Worm (Caenorhabditis elegans) whole organism, mixed stage, embryonic: ENCODE measurements around the gene nhr-47.

Source experiments
- M03D4.4 ChIP-seq: sonication (generic microtip); optimal IDR thresholded peaks from 2 replicates; lab custom pipeline; 2017; ENCODE audit warnings: mild to moderate bottlenecking, missing genetic modification characterization, missing compliant biosample characterization
- bed-3 ChIP-seq: fragments of 200-800 bp; sonication (Bioruptor generic); optimal IDR thresholded peaks from 3 replicates; lab custom pipeline; 2018; ENCODE audit warnings: mild to moderate bottlenecking, missing genetic modification characterization, moderate library complexity, missing compliant biosample characterization
- ceh-39 ChIP-seq: fragments of 150-350 bp; optimal IDR thresholded peaks from 2 replicates; lab custom pipeline; 2014; ENCODE audit warnings: missing biosample characterization, missing genetic modification characterization
- ceh-43 ChIP-seq: fragments of 200-800 bp; sonication (Bioruptor generic); optimal IDR thresholded peaks from 2 replicates; lab custom pipeline; 2018; ENCODE audit warnings: mild to moderate bottlenecking, missing genetic modification characterization, moderate library complexity, missing compliant biosample characterization
- ceh-83 ChIP-seq: fragments of 200-800 bp; sonication (Bioruptor generic); optimal IDR thresholded peaks from 2 replicates; lab custom pipeline; 2018; ENCODE audit warnings: mild to moderate bottlenecking, missing genetic modification characterization, missing compliant biosample characterization
- ces-1 ChIP-seq: fragments of 150-350 bp; optimal IDR thresholded peaks from 2 replicates; lab custom pipeline; 2014; ENCODE audit warnings: missing biosample characterization, missing genetic modification reagents, missing genetic modification characterization
- cnd-1 ChIP-seq: fragments of 200-800 bp; sonication (Bioruptor generic); optimal IDR thresholded peaks from 2 replicates; lab custom pipeline; 2018; ENCODE audit warnings: mild to moderate bottlenecking, missing genetic modification characterization, missing compliant biosample characterization
- elt-1 ChIP-seq: sonication (generic microtip); optimal IDR thresholded peaks from 2 replicates; lab custom pipeline; 2017; ENCODE audit warnings: missing genetic modification characterization, mild to moderate bottlenecking, missing compliant biosample characterization, antibody characterized with exemption, moderate library complexity, borderline replicate concordance; ENCODE audit not compliant: insufficient read depth
- elt-3 ChIP-seq: fragments of 150-350 bp; optimal IDR thresholded peaks from 2 replicates; lab custom pipeline; 2014; ENCODE audit warnings: missing biosample characterization, missing genetic modification characterization
- flh-1 ChIP-seq: fragments of 200-800 bp; sonication (Bioruptor generic); optimal IDR thresholded peaks from 2 replicates; lab custom pipeline; 2018; ENCODE audit warnings: mild to moderate bottlenecking, missing genetic modification characterization, moderate library complexity, missing compliant biosample characterization
- ham-2 ChIP-seq: fragments of 200-800 bp; sonication (Bioruptor generic); optimal IDR thresholded peaks from 2 replicates; lab custom pipeline; 2018; ENCODE audit warnings: mild to moderate bottlenecking, missing genetic modification characterization, missing compliant biosample characterization
- hlh-1 ChIP-seq: fragments of 150-350 bp; optimal IDR thresholded peaks from 2 replicates; lab custom pipeline; 2014; ENCODE audit warnings: missing biosample characterization, missing genetic modification reagents, missing genetic modification characterization
- lin-13 ChIP-seq: fragments of 150-350 bp; optimal IDR thresholded peaks from 2 replicates; lab custom pipeline; 2014; ENCODE audit warnings: missing biosample characterization, missing genetic modification characterization
- lin-32 ChIP-seq: fragments of 200-800 bp; sonication (Bioruptor generic); optimal IDR thresholded peaks from 2 replicates; lab custom pipeline; 2018; ENCODE audit warnings: mild to moderate bottlenecking, missing genetic modification characterization, missing compliant biosample characterization
- lsy-2 ChIP-seq: fragments of 150-350 bp; optimal IDR thresholded peaks from 2 replicates; lab custom pipeline; 2014; ENCODE audit warnings: missing biosample characterization, missing genetic modification characterization
- mab-5 ChIP-seq: fragments of 150-350 bp; optimal IDR thresholded peaks from 2 replicates; lab custom pipeline; 2014; ENCODE audit warnings: missing biosample characterization, missing genetic modification characterization
- mep-1 ChIP-seq: fragments of 150-350 bp; optimal IDR thresholded peaks from 2 replicates; lab custom pipeline; 2017; ENCODE audit warnings: missing biosample characterization, missing genetic modification reagents, missing genetic modification characterization, inconsistent platforms
- mls-2 ChIP-seq: sonication (generic microtip); optimal IDR thresholded peaks from 2 replicates; lab custom pipeline; 2016; ENCODE audit warnings: mild to moderate bottlenecking, missing genetic modification characterization, moderate library complexity, missing compliant biosample characterization
- nhr-12 ChIP-seq: fragments of 150-350 bp; optimal IDR thresholded peaks from 2 replicates; lab custom pipeline; 2014; ENCODE audit warnings: missing biosample characterization, missing genetic modification characterization
- nhr-237 ChIP-seq: fragments of 150-350 bp; optimal IDR thresholded peaks from 2 replicates; lab custom pipeline; 2014; ENCODE audit warnings: missing biosample characterization, missing genetic modification characterization
- pha-4 ChIP-seq: fragments of 150-350 bp; optimal IDR thresholded peaks from 2 replicates; lab custom pipeline; 2018; ENCODE audit warnings: missing biosample characterization, missing genetic modification reagents, missing genetic modification characterization
- sem-2 ChIP-seq: fragments of 200-800 bp; sonication (Bioruptor generic); optimal IDR thresholded peaks from 2 replicates; lab custom pipeline; 2018; ENCODE audit warnings: mild to moderate bottlenecking, missing genetic modification characterization, missing compliant biosample characterization
- snpc-4 ChIP-seq: fragments of 150-350 bp; optimal IDR thresholded peaks from 2 replicates; lab custom pipeline; 2014; ENCODE audit warnings: missing biosample characterization, missing genetic modification characterization
- sptf-1 ChIP-seq: sonication (generic microtip); optimal IDR thresholded peaks from 2 replicates; lab custom pipeline; 2017; ENCODE audit warnings: mild to moderate bottlenecking, missing genetic modification characterization, moderate library complexity, missing compliant biosample characterization
- tbx-8 ChIP-seq: fragments of 200-800 bp; sonication (Bioruptor generic); optimal IDR thresholded peaks from 2 replicates; lab custom pipeline; 2018; ENCODE audit warnings: mild to moderate bottlenecking, missing genetic modification characterization, moderate library complexity, missing compliant biosample characterization
- unc-120 ChIP-seq: sonication (generic microtip); optimal IDR thresholded peaks from 2 replicates; lab custom pipeline; 2017; ENCODE audit warnings: missing genetic modification characterization, missing compliant biosample characterization; ENCODE audit not compliant: poor library complexity, severe bottlenecking
- unc-39 ChIP-seq: fragments of 150-350 bp; optimal IDR thresholded peaks from 2 replicates; lab custom pipeline; 2014; ENCODE audit warnings: missing biosample characterization, missing genetic modification characterization
- unc-62 ChIP-seq: fragments of 150-350 bp; optimal IDR thresholded peaks from 2 replicates; lab custom pipeline; 2014; ENCODE audit warnings: missing biosample characterization, missing genetic modification reagents, missing genetic modification characterization
- zip-8 ChIP-seq: fragments of 150-350 bp; optimal IDR thresholded peaks from 2 replicates; lab custom pipeline; 2014; ENCODE audit warnings: missing biosample characterization, missing genetic modification characterization
- ztf-11 ChIP-seq: fragments of 150-350 bp; optimal IDR thresholded peaks from 2 replicates; lab custom pipeline; 2014; ENCODE audit warnings: missing biosample characterization, missing genetic modification characterization

Gene nhr-47

ce11 chrV:5484866-5485265, 20.2 kb upstream of the nhr-47 start, which contains the start of gene srg-65:
TSS of gene srg-65 (minus strand) at chrV:5484966.
- no peak for TF ChIP-seq mep-1 (tag; lab: Kevin White, UChicago)
- TF ChIP-seq, all 35 proteins: peak for 0

- TF ChIP-seq sptf-1 (tag; lab: Kevin White, UChicago) = no peak
These were observed 17.9 kb upstream of the nhr-47 start for ce11 chrV:5487180-5487579.

DNA sequence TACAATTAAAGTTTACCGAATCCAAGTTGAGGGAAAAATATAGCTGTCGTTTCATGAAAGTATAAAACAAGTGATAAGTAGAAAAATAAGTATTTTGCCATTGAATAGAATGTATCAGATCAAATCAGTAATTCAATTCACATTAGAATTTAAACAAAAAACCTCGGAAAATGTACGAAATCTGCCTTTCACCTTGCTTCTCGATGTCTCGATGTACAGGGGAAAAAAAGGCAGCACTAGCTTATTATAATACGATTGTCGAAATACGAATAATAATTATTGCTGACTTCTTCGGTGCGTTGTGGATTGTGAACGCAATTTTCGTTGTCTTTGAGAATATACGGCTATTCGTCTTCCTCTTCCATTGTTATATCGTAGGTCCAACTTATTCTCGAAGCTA, 16.3 kb upstream of the nhr-47 start, which contains the start of gene grl-18:
Gene grl-18 (minus strand): TSS at position 101 of the 400 bp plus-strand sequence.
- TF ChIP-seq unc-62 (GFP tag; lab: Kevin White, UChicago) (no peak), mab-5 (tag; lab: Kevin White, UChicago) (no peak), elt-1 (no peak), unc-39 (tag; lab: Kevin White, UChicago) (no peak), zip-8 (tag; lab: Kevin White, UChicago) (no peak), mep-1 (tag; lab: Kevin White, UChicago) (no peak), hlh-1 (tag; lab: Kevin White, UChicago) (no peak), ham-2 (GFP tag; lab: Kevin White, UChicago) (no peak), M03D4.4 (tag; lab: Kevin White, UChicago) (no peak), snpc-4 (tag; lab: Kevin White, UChicago) (no peak), unc-120 (tag; lab: Kevin White, UChicago) (no peak), lin-32 (GFP tag; lab: Kevin White, UChicago) (no peak), nhr-12 (tag; lab: Kevin White, UChicago) (no peak), bed-3 (GFP tag; lab: Kevin White, UChicago) (no peak), nhr-237 (tag; lab: Kevin White, UChicago) (no peak), elt-3 (no peak), sem-2 (no peak)
- TF ChIP-seq, all 35 proteins: peak for 0

DNA sequence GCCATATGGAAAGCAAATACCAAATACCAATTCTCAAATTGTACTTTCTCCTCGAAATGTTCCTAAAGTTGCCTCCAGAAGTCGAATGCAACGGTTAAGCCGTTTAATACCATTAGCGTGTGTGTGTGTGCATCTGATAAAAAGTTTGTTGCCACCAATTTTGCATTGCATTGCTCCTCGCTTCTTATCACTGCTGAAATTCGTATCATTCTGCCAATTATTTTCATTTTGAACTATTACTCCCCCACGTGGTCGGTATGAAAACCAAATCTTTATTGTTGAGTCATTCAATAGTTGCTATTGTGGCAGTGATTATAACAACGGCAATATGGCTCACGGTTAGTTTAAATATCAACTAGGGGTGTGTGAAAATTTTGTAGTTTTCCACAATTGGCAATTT, 14.8 kb upstream of the nhr-47 start, which contains the start of gene T05C3.6:
Gene T05C3.6 (plus strand): TSS at position 241 of the 400 bp plus-strand sequence.
- no peak for TF ChIP-seq mls-2 (tag; lab: Kevin White, UChicago)
- TF ChIP-seq lin-13 (tag; lab: Kevin White, UChicago) = no peak

- TF ChIP-seq hlh-1 (tag; lab: Kevin White, UChicago) = no peak
- no peak for TF ChIP-seq ztf-11 (tag; lab: Kevin White, UChicago)
- TF ChIP-seq pha-4 = no peak
- TF ChIP-seq unc-62 (GFP tag; lab: Kevin White, UChicago) = no peak
- TF ChIP-seq ceh-39 (tag; lab: Kevin White, UChicago) = no peak
- no peak for TF ChIP-seq elt-3
- no peak for TF ChIP-seq ham-2 (GFP tag; lab: Kevin White, UChicago)
- no peak for TF ChIP-seq unc-39 (tag; lab: Kevin White, UChicago)
- TF ChIP-seq mab-5 (tag; lab: Kevin White, UChicago) = no peak
- TF ChIP-seq lsy-2 (tag; lab: Kevin White, UChicago) = no peak
- TF ChIP-seq flh-1 (GFP tag; lab: Kevin White, UChicago) = no peak
- TF ChIP-seq bed-3 (GFP tag; lab: Kevin White, UChicago) = no peak
- TF ChIP-seq ceh-43 (GFP tag; lab: Kevin White, UChicago) = no peak
- no peak for TF ChIP-seq sptf-1 (tag; lab: Kevin White, UChicago)
- no peak for TF ChIP-seq unc-120 (tag; lab: Kevin White, UChicago)
- TF ChIP-seq sem-2 = no peak
- no peak for TF ChIP-seq cnd-1 (tag; lab: Kevin White, UChicago)
- TF ChIP-seq, all 35 proteins: peak for 0
These were observed 11.6 kb upstream of the nhr-47 start, which contains the start of gene T05C3.2 for ce11 chrV:5493447-5493846. TSS of gene T05C3.2 (plus strand) at chrV:5493747.

- TF ChIP-seq ceh-43 (GFP tag; lab: Kevin White, UChicago) (no peak), nhr-237 (tag; lab: Kevin White, UChicago) (no peak), ham-2 (GFP tag; lab: Kevin White, UChicago) (no peak), ces-1 (GFP tag; lab: Kevin White, UChicago) (no peak), unc-39 (tag; lab: Kevin White, UChicago) (no peak), snpc-4 (tag; lab: Kevin White, UChicago) (no peak), lsy-2 (tag; lab: Kevin White, UChicago) (no peak), mls-2 (tag; lab: Kevin White, UChicago) (no peak), ztf-11 (tag; lab: Kevin White, UChicago) (no peak), unc-62 (GFP tag; lab: Kevin White, UChicago) (no peak), cnd-1 (tag; lab: Kevin White, UChicago) (no peak), ceh-83 (no peak), zip-8 (tag; lab: Kevin White, UChicago) (no peak), tbx-8 (no peak)
- TF ChIP-seq, all 35 proteins: peak for 0
These were observed 5.6 kb upstream of the nhr-47 start for ce11 chrV:5499475-5499874.
